Fruit fly (Drosophila melanogaster): Measurements from ENCODE around the gene Mec2.

Mec2 gene

dm6 chrX:19191050-19191449, 3.2 kb downstream of the Mec2 start:
- TF ChIP-seq Sox15 (GFP tag; optimal IDR thresholded peaks at IDR 0.05) (no peak), Sox102F (GFP tag; optimal IDR thresholded peaks at IDR 0.05) (no peak), fd85E (GFP tag; optimal IDR thresholded peaks at IDR 0.05) (no peak), topi (GFP tag; optimal IDR thresholded peaks at IDR 0.05) (no peak), Blimp-1 (GFP tag; optimal IDR thresholded peaks at IDR 0.05) (no peak), CG11762 (GFP tag; optimal IDR thresholded peaks at IDR 0.05; ENCODE audit: insufficient read depth) (no peak), salr (GFP tag; optimal IDR thresholded peaks at IDR 0.05) (no peak), Smox (GFP tag; optimal IDR thresholded peaks at IDR 0.05) (no peak), CG3032 (tag; optimal IDR thresholded peaks at IDR 0.05) (no peak), pdm3 (GFP tag; optimal IDR thresholded peaks at IDR 0.05) (no peak), CG4318 (GFP tag; optimal IDR thresholded peaks at IDR 0.05) (no peak), net (GFP tag; optimal IDR thresholded peaks at IDR 0.05) (no peak), CG3919 (GFP tag; optimal IDR thresholded peaks at IDR 0.05) (no peak), cyc (GFP tag; optimal IDR thresholded peaks at IDR 0.05) (no peak), Eip93F (GFP tag; optimal IDR thresholded peaks at IDR 0.05) (no peak), CG6276 (GFP tag; optimal IDR thresholded peaks at IDR 0.05) (no peak), CG32006 (GFP tag; optimal IDR thresholded peaks at IDR 0.05) (no peak)

dm6 chrX:19191597-19191996, 3.8 kb downstream of the Mec2 start:
- no peak for TF ChIP-seq CG31627 (GFP tag; optimal IDR thresholded peaks at IDR 0.05)
- no peak for TF ChIP-seq CG16779 (tag; optimal IDR thresholded peaks at IDR 0.05)
- TF ChIP-seq fd59A (GFP tag; optimal IDR thresholded peaks at IDR 0.05): no peak
- TF ChIP-seq CG8119 (GFP tag; IDR thresholded peaks at IDR 0.05): no peak
- no peak for TF ChIP-seq topi (GFP tag; optimal IDR thresholded peaks at IDR 0.05)
- no peak for TF ChIP-seq CG1621 (tag; optimal IDR thresholded peaks at IDR 0.05)
- TF ChIP-seq CG7368 (GFP tag; optimal IDR thresholded peaks at IDR 0.05): no peak
- no peak for TF ChIP-seq ss (GFP tag; optimal IDR thresholded peaks at IDR 0.05)

- TF ChIP-seq CG6163 (GFP tag; IDR thresholded peaks at IDR 0.05) (peak; percentile 39; the same call in 2 of the 3 replicates), ss (GFP tag; optimal IDR thresholded peaks at IDR 0.05) (peak in 1 of 2 experiments; percentile 9), Sox14 (GFP tag; optimal IDR thresholded peaks at IDR 0.05) (peak; percentile 75), CG4318 (GFP tag; optimal IDR thresholded peaks at IDR 0.05) (no peak), esn (GFP tag; optimal IDR thresholded peaks at IDR 0.05) (no peak), CG1621 (tag; optimal IDR thresholded peaks at IDR 0.05) (peak; percentile 53), dsx (GFP tag; optimal IDR thresholded peaks at IDR 0.05; ENCODE audit: poor library complexity, severe bottlenecking) (no peak), fkh (GFP tag; optimal IDR thresholded peaks at IDR 0.05) (peak; percentile 68)
Observed at dm6 chrX:19193336-19193735, 5.5 kb downstream of the Mec2 start, which contains the start of the genes CG7914 and CG14194. CG7914 (minus strand) TSS chrX:19193448. CG14194 (plus strand) TSS chrX:19193555.

DNA sequence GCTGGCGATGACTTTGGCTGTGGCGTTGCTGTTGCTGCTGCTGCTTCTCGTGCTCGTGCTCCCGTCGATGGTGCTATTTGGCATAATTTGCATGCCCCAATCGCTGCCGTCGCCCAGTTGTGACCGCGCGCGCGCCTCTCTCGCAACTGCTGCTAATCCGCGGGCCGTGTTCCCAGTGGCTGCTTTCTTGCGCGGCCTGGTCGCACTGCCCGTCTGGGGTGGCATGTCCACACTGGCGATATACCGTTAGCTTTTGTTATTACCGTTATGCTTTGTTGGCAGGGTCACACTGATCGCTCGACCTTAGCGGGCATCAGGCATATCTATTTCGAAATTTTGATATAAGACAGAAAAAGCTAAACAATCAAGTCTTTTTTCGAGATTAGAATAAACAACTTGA, 13.8 kb downstream of the Mec2 start, which contains the start of gene CG7990:
Gene CG7990, minus strand, starts transcription at position 350 of the 400 bp plus-strand sequence.
- TF ChIP-seq Eip93F (GFP tag; optimal IDR thresholded peaks at IDR 0.05) (no peak), Blimp-1 (GFP tag; optimal IDR thresholded peaks at IDR 0.05) (no peak), pdm3 (GFP tag; optimal IDR thresholded peaks at IDR 0.05) (no peak), Eip78C (GFP tag) (no peak), CG3032 (tag; optimal IDR thresholded peaks at IDR 0.05) (no peak), CG6792 (GFP tag; optimal IDR thresholded peaks at IDR 0.05) (no peak), CG11902 (GFP tag; optimal IDR thresholded peaks at IDR 0.05) (no peak), Eip75B (GFP tag; optimal IDR thresholded peaks at IDR 0.05) (no peak), topi (GFP tag; optimal IDR thresholded peaks at IDR 0.05) (no peak), Sox15 (GFP tag; optimal IDR thresholded peaks at IDR 0.05) (no peak), CG6163 (GFP tag; IDR thresholded peaks at IDR 0.05) (no peak), CG3919 (GFP tag; optimal IDR thresholded peaks at IDR 0.05) (no peak), achi (GFP tag; optimal IDR thresholded peaks at IDR 0.05) (no peak), OdsH (GFP tag; optimal IDR thresholded peaks at IDR 0.05) (no peak), vri (GFP tag; optimal IDR thresholded peaks at IDR 0.05) (no peak), CG6808 (GFP tag; optimal IDR thresholded peaks at IDR 0.05) (no peak)
